Fruit fly (Drosophila melanogaster): ENCODE measurements around the gene NimC1.

The NimC1 gene

DNA sequence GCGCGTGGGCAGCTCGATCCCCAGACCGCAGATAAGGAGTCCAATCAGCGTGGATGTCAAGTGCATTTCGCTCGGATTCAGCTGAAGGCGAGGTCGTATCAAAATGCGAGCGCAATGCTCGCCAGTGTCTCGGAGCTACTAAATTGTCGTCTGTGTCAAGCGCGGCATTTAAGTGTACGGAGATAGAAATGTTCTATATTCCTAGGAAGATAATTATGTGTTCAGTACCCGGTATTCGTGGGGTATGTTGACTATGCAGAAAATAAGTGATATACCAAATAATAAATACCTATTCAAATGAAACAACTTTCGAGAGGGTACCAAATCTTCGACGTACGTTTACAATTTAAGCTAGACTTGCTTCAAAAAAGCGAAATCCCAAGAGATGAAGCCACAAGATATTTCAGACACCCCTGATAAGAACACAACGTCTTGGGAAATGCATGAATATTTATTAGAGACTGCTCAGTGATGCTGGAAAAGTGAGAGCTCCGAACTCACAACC, 8.7 kb downstream of the NimC1 start, which contains the start of gene NimB3:
NimB3 (minus strand) TSS at position 140 of the 505 bp plus-strand sequence.
- TF ChIP-seq h (optimal IDR thresholded peaks at IDR 0.05) (no peak), psq (optimal IDR thresholded peaks at IDR 0.05) (no peak), insv (optimal IDR thresholded peaks at IDR 0.05) (no peak), Sin3A (optimal IDR thresholded peaks at IDR 0.05) (no peak), ttk (optimal IDR thresholded peaks at IDR 0.05) (no peak), Myc (optimal IDR thresholded peaks at IDR 0.05) (no peak)

DNA sequence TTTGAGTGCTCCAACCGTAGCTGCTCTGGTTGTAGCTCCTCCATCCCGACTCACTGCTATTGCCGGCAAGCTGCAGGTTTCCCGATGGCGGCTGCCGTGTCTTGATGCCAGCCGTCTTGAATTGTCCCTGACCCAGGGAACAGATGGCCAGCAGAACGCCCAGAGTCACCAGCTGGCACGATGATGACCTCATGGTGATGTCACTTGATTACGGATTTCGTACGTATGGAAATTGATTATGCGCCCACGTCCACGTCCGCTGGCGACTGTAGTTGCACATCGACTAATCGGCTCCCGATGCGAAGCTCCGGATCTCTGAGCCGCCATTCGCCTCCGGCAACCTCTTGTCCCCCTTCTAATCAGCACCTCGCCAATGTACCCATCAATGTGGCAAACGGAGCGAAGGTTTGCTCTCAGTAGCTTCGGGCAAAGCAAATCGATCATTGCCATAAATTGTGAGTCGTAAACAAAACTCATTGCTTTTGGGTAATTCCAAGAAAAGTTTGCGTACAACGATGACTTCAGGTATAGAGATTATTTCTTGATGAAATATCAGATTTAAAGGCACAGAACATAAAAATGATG, 9.7 kb downstream of the NimC1 start, which contains the start of gene NimB2:
NimB2 (minus strand) TSS at position 287 of the 585 bp plus-strand sequence.
- TF ChIP-seq insv (optimal IDR thresholded peaks at IDR 0.05) (no peak), Myc (optimal IDR thresholded peaks at IDR 0.05) (no peak), h (optimal IDR thresholded peaks at IDR 0.05) (no peak)

DNA sequence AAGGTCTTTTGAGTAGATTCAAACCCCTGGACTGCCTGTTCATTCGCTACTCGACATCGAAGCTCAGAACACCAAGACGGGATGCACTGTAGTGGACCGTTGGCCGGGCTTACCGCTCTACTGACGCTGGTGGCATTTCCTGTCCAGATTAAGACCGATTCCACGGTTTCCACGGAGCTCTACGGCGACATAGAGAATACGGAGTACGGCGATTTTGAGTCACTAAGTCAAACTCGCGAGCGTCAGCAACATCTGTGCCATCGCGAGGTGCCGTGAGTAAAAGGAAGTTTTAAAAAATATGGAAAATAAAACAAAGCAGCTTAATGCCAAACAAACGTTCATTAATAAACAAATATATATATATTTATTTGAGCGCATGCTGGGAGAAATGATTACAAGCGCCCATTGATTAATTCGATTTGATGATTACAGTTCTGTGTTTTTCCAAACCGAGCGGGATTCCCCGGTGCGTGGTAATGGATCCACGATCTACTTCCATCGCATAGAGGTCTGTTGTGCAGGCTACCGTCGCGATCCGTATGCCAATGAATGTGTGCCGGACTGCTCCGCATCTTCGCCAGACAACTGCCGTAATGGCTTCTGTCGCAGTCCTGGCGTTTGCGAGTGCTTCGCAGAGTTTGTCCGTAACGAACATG, 13.0 kb downstream of the NimC1 start, which contains the start of gene NimB1:
NimB1 (plus strand) TSS at position 41 of the 656 bp plus-strand sequence.
- TF ChIP-seq h (optimal IDR thresholded peaks at IDR 0.05) (no peak), Sin3A (optimal IDR thresholded peaks at IDR 0.05) (no peak), insv (optimal IDR thresholded peaks at IDR 0.05) (no peak)

DNA sequence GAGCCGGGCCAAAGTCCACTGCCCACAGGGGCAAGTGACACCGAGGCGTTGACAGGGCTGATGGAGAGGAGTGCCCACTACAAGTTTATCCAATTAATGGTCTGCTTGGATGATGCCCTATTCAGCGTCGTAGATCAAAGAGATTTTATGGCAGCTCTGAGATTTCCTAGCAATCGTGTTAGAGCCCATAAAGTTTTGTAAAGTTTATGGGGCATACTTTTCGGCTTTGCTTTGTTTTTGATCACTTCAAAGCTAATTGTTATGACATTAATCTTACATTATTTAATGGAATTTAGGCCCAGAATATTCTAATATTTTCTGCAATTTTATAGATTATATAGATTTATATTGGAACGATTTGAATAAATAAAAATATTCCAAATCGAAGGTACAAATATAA, 16.2 kb downstream of the NimC1 start:
- no peak for TF ChIP-seq ttk (optimal IDR thresholded peaks at IDR 0.05)
- TF ChIP-seq Myc (optimal IDR thresholded peaks at IDR 0.05) = no peak
- no peak for TF ChIP-seq insv (optimal IDR thresholded peaks at IDR 0.05)
- TF ChIP-seq Sin3A (optimal IDR thresholded peaks at IDR 0.05) = no peak
- no peak for TF ChIP-seq h (optimal IDR thresholded peaks at IDR 0.05)
- TF ChIP-seq psq (optimal IDR thresholded peaks at IDR 0.05) = no peak

DNA sequence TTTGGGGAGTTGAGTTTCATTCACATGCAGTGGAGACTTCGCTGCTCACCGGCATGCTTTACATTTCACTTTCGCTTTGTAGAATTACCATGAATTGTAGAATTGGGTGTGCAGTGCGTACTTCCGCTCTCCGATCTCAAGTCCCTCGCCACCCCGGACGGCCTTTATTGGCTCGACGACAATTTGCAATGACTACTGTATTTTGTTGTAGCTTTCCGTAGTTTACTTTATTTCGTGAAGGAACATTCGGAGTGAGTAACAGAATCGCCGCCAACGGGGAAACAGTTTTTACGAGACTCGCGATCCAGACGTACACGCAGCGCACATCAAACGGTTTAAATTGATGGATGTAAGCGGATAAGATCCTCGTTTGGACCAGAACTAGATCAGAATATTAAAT, 19.3 kb downstream of the NimC1 start, which contains the start of gene NimA:
NimA (plus strand) TSS at position 301 of the 400 bp plus-strand sequence.
- TF ChIP-seq Sin3A (optimal IDR thresholded peaks at IDR 0.05) = no peak
- no peak for TF ChIP-seq insv (optimal IDR thresholded peaks at IDR 0.05)
- TF ChIP-seq Myc (optimal IDR thresholded peaks at IDR 0.05) = no peak
- TF ChIP-seq h (optimal IDR thresholded peaks at IDR 0.05) = no peak
- TF ChIP-seq psq (optimal IDR thresholded peaks at IDR 0.05) = no peak
- TF ChIP-seq ttk (optimal IDR thresholded peaks at IDR 0.05) = no peak

DNA sequence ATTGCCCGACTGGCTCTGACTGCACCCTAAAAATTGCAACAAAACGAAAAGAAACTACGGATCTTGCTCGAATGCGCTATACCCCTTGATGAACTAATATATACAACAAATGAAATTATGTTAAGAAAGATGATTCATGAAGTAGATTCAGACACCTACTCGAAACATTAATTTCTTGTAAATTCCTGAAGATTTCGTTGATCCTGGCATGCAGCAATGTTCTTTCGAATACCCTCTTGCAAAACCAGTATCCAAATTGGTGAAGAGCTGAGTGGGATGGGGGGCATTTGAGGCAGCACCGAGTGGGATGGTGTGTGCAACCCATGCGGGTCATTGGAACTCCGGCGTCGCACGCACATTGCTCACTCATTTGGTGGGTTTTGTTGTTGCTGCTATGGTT, 20.8 kb downstream of the NimC1 start:
- TF ChIP-seq h (optimal IDR thresholded peaks at IDR 0.05) = no peak
- no peak for TF ChIP-seq Sin3A (optimal IDR thresholded peaks at IDR 0.05)
- no peak for TF ChIP-seq Myc (optimal IDR thresholded peaks at IDR 0.05)
- TF ChIP-seq ttk (optimal IDR thresholded peaks at IDR 0.05) = no peak
- no peak for TF ChIP-seq insv (optimal IDR thresholded peaks at IDR 0.05)
- no peak for TF ChIP-seq psq (optimal IDR thresholded peaks at IDR 0.05)

DNA sequence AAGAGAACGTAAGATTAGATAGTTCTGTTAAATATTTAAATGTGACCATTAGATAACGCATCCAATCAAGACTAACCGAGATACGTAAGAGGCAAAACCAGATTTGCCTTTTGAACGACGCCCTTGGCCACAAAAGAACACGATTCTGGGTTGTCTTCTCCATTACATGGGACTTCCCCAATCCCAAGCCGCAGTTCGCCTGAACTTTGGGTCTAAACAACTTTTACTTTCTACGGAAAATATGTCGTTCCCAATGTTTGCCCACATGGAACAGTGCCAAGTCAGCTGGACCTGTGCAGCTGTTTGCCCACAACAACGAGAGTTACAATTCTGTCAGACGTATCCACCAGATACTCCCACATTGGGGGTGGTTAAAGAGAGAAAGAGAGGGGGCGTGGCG, 26.8 kb downstream of the NimC1 start:
- TF ChIP-seq psq (optimal IDR thresholded peaks at IDR 0.05) (no peak), h (optimal IDR thresholded peaks at IDR 0.05) (no peak), insv (optimal IDR thresholded peaks at IDR 0.05) (no peak), ttk (optimal IDR thresholded peaks at IDR 0.05) (no peak), Myc (optimal IDR thresholded peaks at IDR 0.05) (no peak), Sin3A (optimal IDR thresholded peaks at IDR 0.05) (no peak)

DNA sequence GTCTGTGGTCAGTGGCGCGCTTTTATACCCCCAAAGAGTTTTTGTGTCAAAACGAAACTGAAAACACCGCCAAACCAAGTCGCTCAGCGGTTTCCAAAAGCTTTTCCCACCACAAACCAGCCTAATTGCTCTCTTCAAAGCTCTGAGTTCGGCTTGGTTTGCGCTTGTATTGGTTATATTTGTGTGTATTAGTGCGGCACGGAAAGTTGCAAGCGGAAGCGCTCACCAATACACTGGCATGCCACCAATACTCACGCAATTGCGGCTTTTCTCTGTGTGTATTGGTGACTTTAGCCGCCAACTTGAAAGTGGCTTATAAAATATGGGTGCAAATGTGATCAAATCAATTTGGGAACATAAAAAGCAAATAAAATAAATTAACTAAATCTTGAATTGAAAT, 29.1 kb downstream of the NimC1 start, which contains the start of gene Vajk3:
Vajk3 (minus strand) TSS at position 1 of the 400 bp plus-strand sequence.
- TF ChIP-seq h (optimal IDR thresholded peaks at IDR 0.05) (no peak), Myc (optimal IDR thresholded peaks at IDR 0.05) (no peak), psq (optimal IDR thresholded peaks at IDR 0.05) (no peak), Sin3A (optimal IDR thresholded peaks at IDR 0.05) (no peak), ttk (optimal IDR thresholded peaks at IDR 0.05) (no peak), insv (optimal IDR thresholded peaks at IDR 0.05) (no peak)

DNA sequence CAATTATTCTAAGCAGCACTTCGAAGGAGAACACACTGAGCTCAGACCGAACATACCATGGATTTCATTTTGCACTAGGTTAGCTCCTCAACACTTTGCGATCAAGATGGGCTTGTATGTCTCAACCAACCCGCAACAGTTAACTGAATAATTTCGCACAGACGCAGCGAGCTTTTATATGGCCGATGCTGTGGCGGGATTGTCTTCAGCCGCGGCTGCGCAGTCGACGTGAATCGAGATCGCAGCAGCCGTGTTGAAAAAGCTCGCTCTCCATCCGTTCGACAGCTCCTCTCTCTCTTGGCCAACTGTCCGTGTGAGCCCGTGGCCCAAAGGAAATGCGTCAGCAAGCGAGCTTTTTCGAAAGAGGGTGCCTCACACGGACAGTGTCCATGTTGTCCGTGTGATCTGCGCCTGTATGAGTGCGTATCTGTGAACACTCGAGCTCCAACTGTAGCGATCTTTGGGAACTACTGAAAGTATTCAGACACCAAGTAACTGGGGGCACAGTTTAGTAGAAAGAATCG, 42.0 kb downstream of the NimC1 start, which contains the start of gene Vajk2:
Vajk2 (minus strand) TSS at position 151 of the 524 bp plus-strand sequence.
- no peak for TF ChIP-seq h (optimal IDR thresholded peaks at IDR 0.05)
- no peak for TF ChIP-seq Myc (optimal IDR thresholded peaks at IDR 0.05)
- TF ChIP-seq Sin3A (optimal IDR thresholded peaks at IDR 0.05) = no peak
- TF ChIP-seq psq (optimal IDR thresholded peaks at IDR 0.05) = no peak
- no peak for TF ChIP-seq ttk (optimal IDR thresholded peaks at IDR 0.05)
- TF ChIP-seq insv (optimal IDR thresholded peaks at IDR 0.05) = no peak

DNA sequence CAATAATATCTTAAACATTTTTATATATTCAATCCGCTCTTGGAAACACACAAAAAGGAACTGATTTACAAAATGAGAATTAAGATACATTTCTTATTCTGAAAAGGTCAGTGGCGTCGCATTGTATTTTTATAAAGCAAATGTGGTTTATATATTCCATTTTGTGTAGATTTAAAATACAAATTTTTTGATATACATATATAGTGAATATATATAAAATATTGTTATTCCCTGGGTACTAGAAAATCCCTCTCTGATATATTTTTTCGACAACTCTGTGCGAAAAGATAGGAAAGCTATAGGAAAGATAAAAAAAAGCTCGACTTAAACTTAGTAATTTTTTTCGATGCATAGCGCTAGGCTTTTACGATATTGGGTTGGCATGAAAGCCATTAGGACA, 45.3 kb downstream of the NimC1 start, which contains the start of gene CG42711:
CG42711 (minus strand) TSS at position 45 of the 400 bp plus-strand sequence.
- TF ChIP-seq insv (optimal IDR thresholded peaks at IDR 0.05) (no peak), Myc (optimal IDR thresholded peaks at IDR 0.05) (no peak), psq (optimal IDR thresholded peaks at IDR 0.05) (no peak), ttk (optimal IDR thresholded peaks at IDR 0.05) (no peak), Sin3A (optimal IDR thresholded peaks at IDR 0.05) (no peak), h (optimal IDR thresholded peaks at IDR 0.05) (no peak)

DNA sequence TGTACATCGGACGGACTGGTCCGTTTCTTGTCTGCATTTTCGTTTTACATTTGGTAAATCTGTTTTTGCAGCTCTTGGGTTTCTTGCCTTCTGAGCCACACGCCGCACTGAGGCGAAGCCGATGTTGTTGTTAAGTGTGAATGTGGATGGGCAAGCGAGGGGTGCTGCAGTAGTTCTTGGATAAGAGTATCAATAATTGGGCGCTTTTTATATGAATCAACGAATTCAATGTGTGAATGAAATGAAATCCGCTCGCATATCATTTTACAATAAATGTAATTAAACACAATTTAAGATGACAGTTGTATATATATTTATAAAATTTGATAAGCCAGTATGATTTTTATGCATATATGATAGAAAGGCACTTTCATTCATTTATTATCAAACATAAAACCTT, 48.1 kb downstream of the NimC1 start:
- TF ChIP-seq h (optimal IDR thresholded peaks at IDR 0.05) (no peak), Sin3A (optimal IDR thresholded peaks at IDR 0.05) (no peak), Myc (optimal IDR thresholded peaks at IDR 0.05) (no peak), insv (optimal IDR thresholded peaks at IDR 0.05) (no peak), ttk (optimal IDR thresholded peaks at IDR 0.05) (no peak), psq (optimal IDR thresholded peaks at IDR 0.05) (no peak)

DNA sequence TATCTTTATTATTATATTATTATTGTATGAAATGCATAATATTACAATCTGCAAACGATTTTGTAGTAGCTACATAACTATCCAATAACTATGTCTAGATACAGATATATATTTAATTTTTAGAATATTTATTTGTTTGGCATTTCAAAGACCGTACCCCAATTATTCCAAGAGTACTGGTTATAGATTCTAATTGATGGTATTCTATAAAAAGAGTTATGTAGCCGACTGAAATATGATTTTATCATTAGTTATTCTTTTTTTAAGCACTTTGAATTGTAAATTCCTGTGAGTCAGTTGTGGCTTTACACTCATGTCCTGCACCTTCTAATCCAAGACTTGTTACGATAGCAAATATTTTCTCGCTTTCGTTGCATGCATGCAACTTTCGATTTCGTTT, 50.9 kb downstream of the NimC1 start:
- no peak for TF ChIP-seq Myc (optimal IDR thresholded peaks at IDR 0.05)
- no peak for TF ChIP-seq psq (optimal IDR thresholded peaks at IDR 0.05)

Data from Kc167 (cell line).